In genomic region chrX:3720176-3720981, dm6 we compare ENCODE assay signal across 3 fruit fly cellular contexts.
TF ChIP-seq lines count a peak whose summit lies in the region.

No protein-coding gene starts in this region.

TF ChIP-seq in whole organism, embryonic, 481 proteins besides CTCF, POLR2A, EP300 and RAD21 (continued from another document and continues in another):
- TF ChIP-seq bigmax (GFP tag; optimal IDR thresholded peaks at IDR 0.05; lab: Kevin White, UChicago) (peak; percentile 79), Hmx (GFP tag; optimal IDR thresholded peaks at IDR 0.05; lab: Kevin White, UChicago) (no peak), Ravus (GFP tag; IDR thresholded peaks at IDR 0.05; lab: Robert Waterston, UW) (no peak), her (GFP tag; optimal IDR thresholded peaks at IDR 0.05; lab: Kevin White, UChicago) (no peak), Drgx (GFP tag; IDR thresholded peaks at IDR 0.05; lab: Robert Waterston, UW) (no peak), unpg (GFP tag; optimal IDR thresholded peaks at IDR 0.05; lab: Kevin White, UChicago) (peak; percentile 11), Oaz (GFP tag; IDR thresholded peaks at IDR 0.05; lab: Robert Waterston, UW) (no peak), CG10959 (GFP tag; IDR thresholded peaks at IDR 0.05; lab: Robert Waterston, UW) (no peak), Meics (GFP tag; optimal IDR thresholded peaks at IDR 0.05; lab: Kevin White, UChicago) (no peak), repo (GFP tag; optimal IDR thresholded peaks at IDR 0.05; lab: Kevin White, UChicago) (no peak), CG10543 (GFP tag; optimal IDR thresholded peaks at IDR 0.05; lab: Kevin White, UChicago) (peak; percentile 6), pho (GFP tag; optimal IDR thresholded peaks at IDR 0.05; lab: Kevin White, UChicago) (no peak), CG6854 (GFP tag; optimal IDR thresholded peaks at IDR 0.05; lab: Kevin White, UChicago) (no peak), CG14014 (GFP tag; IDR thresholded peaks at IDR 0.05; lab: Robert Waterston, UW) (0 out of 2 replicates have a peak, but pooled peaks have one; percentile 4), CG33213 (GFP tag; optimal IDR thresholded peaks at IDR 0.05; lab: Kevin White, UChicago) (no peak), CG6689 (GFP tag; IDR thresholded peaks at IDR 0.05; lab: Robert Waterston, UW) (no peak), rib (GFP tag; IDR thresholded peaks at IDR 0.05; lab: Robert Waterston, UW) (peak; percentile 88), CG18011 (GFP tag; optimal IDR thresholded peaks at IDR 0.05; lab: Kevin White, UChicago) (no peak), pita (GFP tag; optimal IDR thresholded peaks at IDR 0.05; lab: Kevin White, UChicago) (no peak), zen (tag; optimal IDR thresholded peaks at IDR 0.05; lab: Kevin White, UChicago) (no peak), CG17829 (tag; optimal IDR thresholded peaks at IDR 0.05; lab: Kevin White, UChicago) (no peak), Abd-B (GFP tag; optimal IDR thresholded peaks at IDR 0.05; lab: Kevin White, UChicago) (no peak), CG15073 (GFP tag; optimal IDR thresholded peaks at IDR 0.05; lab: Kevin White, UChicago) (no peak), CG32532 (GFP tag; IDR thresholded peaks at IDR 0.05; lab: Robert Waterston, UW) (peak; percentile 37; the same call in 1 of the 2 replicates), CG4282 (GFP tag; optimal IDR thresholded peaks at IDR 0.05; lab: Kevin White, UChicago) (no peak), Ptx1 (GFP tag; IDR thresholded peaks at IDR 0.05; lab: Robert Waterston, UW) (0 out of 2 replicates have a peak, but pooled peaks have one; percentile 8), CG16813 (GFP tag; IDR thresholded peaks at IDR 0.05; lab: Robert Waterston, UW; ENCODE audit: partially characterized antibody) (no peak), emc (GFP tag; optimal IDR thresholded peaks at IDR 0.05; lab: Kevin White, UChicago) (no peak), insv (GFP tag; optimal IDR thresholded peaks at IDR 0.05; lab: Kevin White, UChicago) (peak in 1 of 2 experiments; percentile 88), CG7745 (tag; optimal IDR thresholded peaks at IDR 0.05; lab: Kevin White, UChicago) (no peak), CG13287 (GFP tag; IDR thresholded peaks at IDR 0.05; lab: Robert Waterston, UW; ENCODE audit: partially characterized antibody) (no peak), wor (GFP tag; IDR thresholded peaks at IDR 0.05; lab: Robert Waterston, UW) (no peak), CG1603 (tag; optimal IDR thresholded peaks at IDR 0.05; lab: Kevin White, UChicago) (peak; percentile 10), dysf (GFP tag; IDR thresholded peaks at IDR 0.05; lab: Robert Waterston, UW) (no peak), exex (tag; optimal IDR thresholded peaks at IDR 0.05; lab: Kevin White, UChicago) (no peak), CG30403 (GFP tag; optimal IDR thresholded peaks at IDR 0.05; lab: Kevin White, UChicago) (peak; percentile 1), BEAF-32 (GFP tag; optimal IDR thresholded peaks at IDR 0.05; lab: Kevin White, UChicago) (no peak), Spps (tag; optimal IDR thresholded peaks at IDR 0.05; lab: Kevin White, UChicago) (no peak), Jarid2 (GFP tag; optimal IDR thresholded peaks at IDR 0.05; lab: Kevin White, UChicago) (no peak), Ets65A (GFP tag; lab: Kevin White, UChicago) (peak; percentile 80), Rx (GFP tag; IDR thresholded peaks at IDR 0.05; lab: Robert Waterston, UW) (no peak), cg (GFP tag; optimal IDR thresholded peaks at IDR 0.05; lab: Kevin White, UChicago) (peak; percentile 20), CG7271 (tag; optimal IDR thresholded peaks at IDR 0.05; lab: Kevin White, UChicago) (no peak), grau (tag; optimal IDR thresholded peaks at IDR 0.05; lab: Kevin White, UChicago) (no peak), sna (GFP tag; IDR thresholded peaks at IDR 0.05; lab: Robert Waterston, UW; ENCODE audit: partially characterized antibody) (no peak)

TF ChIP-seq in whole organism, prepupa, 60 proteins besides CTCF, POLR2A, EP300 and RAD21 (continued from another document):
- no peak for TF ChIP-seq Ets21C (GFP tag; optimal IDR thresholded peaks at IDR 0.05; lab: Kevin White, UChicago)
- no peak for TF ChIP-seq Eip93F (GFP tag; optimal IDR thresholded peaks at IDR 0.05; lab: Kevin White, UChicago)
- peak; percentile 43 for TF ChIP-seq dac (GFP tag; optimal IDR thresholded peaks at IDR 0.05; lab: Kevin White, UChicago)
- no peak for TF ChIP-seq vri (GFP tag; optimal IDR thresholded peaks at IDR 0.05; lab: Kevin White, UChicago)
- TF ChIP-seq CG32006 (GFP tag; optimal IDR thresholded peaks at IDR 0.05; lab: Kevin White, UChicago) = peak; percentile 48
- peak; percentile 30 for TF ChIP-seq topi (GFP tag; optimal IDR thresholded peaks at IDR 0.05; lab: Kevin White, UChicago)
- TF ChIP-seq Hr38 (GFP tag; optimal IDR thresholded peaks at IDR 0.05; lab: Kevin White, UChicago) = no peak
- TF ChIP-seq ss (GFP tag; optimal IDR thresholded peaks at IDR 0.05; lab: Kevin White, UChicago) = peak; percentile 89 to 91
- no peak for TF ChIP-seq pdm3 (GFP tag; optimal IDR thresholded peaks at IDR 0.05; lab: Kevin White, UChicago)
- TF ChIP-seq Sox14 (GFP tag; optimal IDR thresholded peaks at IDR 0.05; lab: Kevin White, UChicago) = peak; percentile 4
- TF ChIP-seq Hr4 (GFP tag; optimal IDR thresholded peaks at IDR 0.05; lab: Kevin White, UChicago) = no peak
- no peak for TF ChIP-seq dsx (GFP tag; optimal IDR thresholded peaks at IDR 0.05; lab: Kevin White, UChicago; ENCODE audit: poor library complexity, severe bottlenecking)
- peak; percentile 70 for TF ChIP-seq eg (GFP tag; IDR thresholded peaks at IDR 0.05; lab: Robert Waterston, UW)
- TF ChIP-seq OdsH (GFP tag; optimal IDR thresholded peaks at IDR 0.05; lab: Kevin White, UChicago) = peak; percentile 52
- TF ChIP-seq svp (GFP tag; lab: Kevin White, UChicago) = peak; percentile 73
- TF ChIP-seq Sox15 (GFP tag; optimal IDR thresholded peaks at IDR 0.05; lab: Kevin White, UChicago) = no peak
- TF ChIP-seq CG15336 (GFP tag; IDR thresholded peaks at IDR 0.05; lab: Robert Waterston, UW) = peak; percentile 42; the same call in 1 of the 2 replicates
- peak; percentile 48 for TF ChIP-seq Lpt (GFP tag; optimal IDR thresholded peaks at IDR 0.05; lab: Kevin White, UChicago)
- peak; percentile 25 for TF ChIP-seq Hr39 (GFP tag; optimal IDR thresholded peaks at IDR 0.05; lab: Kevin White, UChicago)
- TF ChIP-seq CG6163 (GFP tag; IDR thresholded peaks at IDR 0.05; lab: Robert Waterston, UW) = peak; percentile 74; the same call in 2 of the 3 replicates
- TF ChIP-seq CG8632 (GFP tag; optimal IDR thresholded peaks at IDR 0.05; lab: Kevin White, UChicago) = no peak
- peak; percentile 29 for TF ChIP-seq CG31627 (GFP tag; optimal IDR thresholded peaks at IDR 0.05; lab: Kevin White, UChicago)
- peak; percentile 68 for TF ChIP-seq CG6276 (GFP tag; optimal IDR thresholded peaks at IDR 0.05; lab: Kevin White, UChicago)
- TF ChIP-seq acj6 (GFP tag; optimal IDR thresholded peaks at IDR 0.05; lab: Kevin White, UChicago) = peak; percentile 11
- peak; percentile 27 for TF ChIP-seq CG3919 (GFP tag; optimal IDR thresholded peaks at IDR 0.05; lab: Kevin White, UChicago)
- peak; percentile 24 for TF ChIP-seq CG4318 (GFP tag; optimal IDR thresholded peaks at IDR 0.05; lab: Kevin White, UChicago)
- peak; percentile 25 for TF ChIP-seq lz (GFP tag; optimal IDR thresholded peaks at IDR 0.05; lab: Kevin White, UChicago)
- TF ChIP-seq CG1621 (tag; optimal IDR thresholded peaks at IDR 0.05; lab: Kevin White, UChicago) = peak; percentile 20
- TF ChIP-seq CG8319 (GFP tag; optimal IDR thresholded peaks at IDR 0.05; lab: Kevin White, UChicago) = no peak
- peak; percentile 86 for TF ChIP-seq CG6808 (GFP tag; optimal IDR thresholded peaks at IDR 0.05; lab: Kevin White, UChicago)
- peak; percentile 30 for TF ChIP-seq CG10669 (GFP tag; optimal IDR thresholded peaks at IDR 0.05; lab: Kevin White, UChicago)
- peak; percentile 40 for TF ChIP-seq Met (GFP tag; optimal IDR thresholded peaks at IDR 0.05; lab: Kevin White, UChicago)
- peak; percentile 58 for TF ChIP-seq Eip78C (GFP tag; lab: Kevin White, UChicago)
- peak; percentile 25 for TF ChIP-seq CG10631 (GFP tag; optimal IDR thresholded peaks at IDR 0.05; lab: Kevin White, UChicago)
- peak; percentile 6 for TF ChIP-seq Ets96B (tag; optimal IDR thresholded peaks at IDR 0.05; lab: Kevin White, UChicago)
- TF ChIP-seq fd59A (GFP tag; optimal IDR thresholded peaks at IDR 0.05; lab: Kevin White, UChicago) = peak; percentile 29
- peak in 1 of 2 experiments; percentile 25 for TF ChIP-seq salr (GFP tag; optimal IDR thresholded peaks at IDR 0.05; lab: Kevin White, UChicago)
- TF ChIP-seq Gug (GFP tag; IDR thresholded peaks at IDR 0.05; lab: Robert Waterston, UW) = no peak

TF ChIP-seq in whole organism, wandering third instar larva, 38 proteins besides CTCF, POLR2A, EP300 and RAD21 (continued from another document):
- TF ChIP-seq CrebA (GFP tag; optimal IDR thresholded peaks at IDR 0.05; lab: Kevin White, UChicago; ENCODE audit: borderline replicate concordance) (no peak), dmrt93B (GFP tag; optimal IDR thresholded peaks at IDR 0.05; lab: Kevin White, UChicago) (no peak), sv (GFP tag; optimal IDR thresholded peaks at IDR 0.05; lab: Kevin White, UChicago) (no peak), Myc (optimal IDR thresholded peaks at IDR 0.05; lab: Kevin White, UChicago) (no peak), Sp1 (GFP tag; optimal IDR thresholded peaks at IDR 0.05; lab: Kevin White, UChicago) (peak; percentile 58), GATAd (GFP tag; optimal IDR thresholded peaks at IDR 0.05; lab: Kevin White, UChicago) (no peak), sage (GFP tag; optimal IDR thresholded peaks at IDR 0.05; lab: Kevin White, UChicago) (no peak), HLH106 (tag; optimal IDR thresholded peaks at IDR 0.05; lab: Kevin White, UChicago) (no peak), dl (GFP tag; optimal IDR thresholded peaks at IDR 0.05; lab: Kevin White, UChicago; ENCODE audit: insufficient read depth in 1 of 2, partially characterized antibody in 2 of 2) (no peak), CG32264 (GFP tag; optimal IDR thresholded peaks at IDR 0.05; lab: Kevin White, UChicago) (no peak), psq (GFP tag; optimal IDR thresholded peaks at IDR 0.05; lab: Kevin White, UChicago) (peak; percentile 85)
